Fruit fly (Drosophila melanogaster) whole organism, embryonic: ENCODE measurements around the gene pot.
A peak's percentile ranks its signal among the peaks of the same experiment; 100 is the strongest.

Source experiments
- BtbVII ChIP-seq: fragments of 200-800 bp; sonication (Bioruptor generic); optimal IDR thresholded peaks from 3 replicates; lab custom pipeline; 2017; ENCODE audit warnings: missing biosample characterization, mild to moderate bottlenecking, missing genetic modification characterization
- CG11696 ChIP-seq: fragments of 200-800 bp; sonication (Bioruptor generic); IDR thresholded peaks from 2 replicates; pipeline ENCODE4 v1.3.6; 2022; ENCODE audit warnings: missing biosample characterization, missing genetic modification characterization
- CG12071 ChIP-seq: fragments of 200-800 bp; sonication (Bioruptor generic); optimal IDR thresholded peaks from 3 replicates; lab custom pipeline; 2018; ENCODE audit warnings: missing biosample characterization, mild to moderate bottlenecking, missing genetic modification characterization
- CG14050 ChIP-seq: fragments of 200-800 bp; sonication (Bioruptor generic); IDR thresholded peaks from 3 replicates; pipeline ENCODE4 v1.3.6; 2022; ENCODE audit warnings: missing biosample characterization, missing genetic modification characterization
- CG14710 ChIP-seq: fragments of 200-800 bp; sonication (Bioruptor generic); optimal IDR thresholded peaks from 3 replicates; lab custom pipeline; 2019; ENCODE audit warnings: missing biosample characterization, mild to moderate bottlenecking, missing genetic modification characterization, moderate library complexity
- CG17328 ChIP-seq: fragments of 200-800 bp; sonication (Bioruptor generic); IDR thresholded peaks from 2 replicates; pipeline ENCODE4 v1.3.6; 2022; ENCODE audit warnings: missing biosample characterization, missing genetic modification characterization
- CG17912 ChIP-seq: fragments of 200-800 bp; sonication (Bioruptor generic); optimal IDR thresholded peaks from 2 replicates; lab custom pipeline; 2018; ENCODE audit warnings: missing biosample characterization, mild to moderate bottlenecking, missing genetic modification characterization
- CG1792 ChIP-seq: fragments of 200-800 bp; sonication (Bioruptor generic); optimal IDR thresholded peaks from 2 replicates; lab custom pipeline; 2016; ENCODE audit warnings: missing biosample characterization, missing genetic modification characterization
- CG2120 ChIP-seq: fragments of 200-800 bp; sonication (Bioruptor generic); optimal IDR thresholded peaks from 3 replicates; lab custom pipeline; 2016; ENCODE audit warnings: missing biosample characterization, missing genetic modification characterization
- CG2129 ChIP-seq: fragments of 200-800 bp; sonication (Bioruptor generic); IDR thresholded peaks from 2 replicates; pipeline ENCODE4 v1.3.6; 2022; ENCODE audit warnings: missing biosample characterization, missing genetic modification characterization; ENCODE audit not compliant: partially characterized antibody
- CG4328 ChIP-seq: fragments of 200-800 bp; sonication (Bioruptor generic); optimal IDR thresholded peaks from 3 replicates; lab custom pipeline; 2017; ENCODE audit warnings: missing biosample characterization, missing genetic modification reagents, missing genetic modification characterization
- CG5245 ChIP-seq: fragments of 200-800 bp; sonication (Bioruptor generic); optimal IDR thresholded peaks from 3 replicates; lab custom pipeline; 2016; ENCODE audit warnings: missing biosample characterization, missing genetic modification characterization
- CG6791 ChIP-seq: fragments of 200-800 bp; sonication (Bioruptor generic); IDR thresholded peaks from 3 replicates; pipeline ENCODE4 v1.3.6; 2022; ENCODE audit warnings: missing biosample characterization, missing genetic modification characterization; ENCODE audit not compliant: partially characterized antibody
- CG7271 ChIP-seq: fragments of 200-800 bp; sonication (Bioruptor generic); optimal IDR thresholded peaks from 2 replicates; lab custom pipeline; 2018; ENCODE audit warnings: missing biosample characterization, mild to moderate bottlenecking, missing genetic modification characterization, moderate library complexity
- CG7839 ChIP-seq: fragments of 200-800 bp; sonication (Bioruptor generic); optimal IDR thresholded peaks from 3 replicates; lab custom pipeline; 2018; ENCODE audit warnings: missing biosample characterization, mild to moderate bottlenecking, missing genetic modification characterization, moderate library complexity
- CG8359 ChIP-seq: fragments of 200-800 bp; sonication (Bioruptor generic); optimal IDR thresholded peaks from 2 replicates; lab custom pipeline; 2017; ENCODE audit warnings: missing biosample characterization, mild to moderate bottlenecking, missing genetic modification characterization, borderline replicate concordance
- CG9876 ChIP-seq: fragments of 200-800 bp; sonication (Bioruptor generic); optimal IDR thresholded peaks from 2 replicates; lab custom pipeline; 2016; ENCODE audit warnings: missing biosample characterization, missing genetic modification characterization
- Dip2 ChIP-seq: fragments of 200-800 bp; sonication (Bioruptor generic); IDR thresholded peaks from 2 replicates; pipeline ENCODE4 v1.3.6; 2022; ENCODE audit warnings: missing biosample characterization, missing genetic modification characterization
- Dll ChIP-seq: fragments of 200-800 bp; sonication (Bioruptor generic); IDR thresholded peaks from 4 replicates; pipeline ENCODE4 v1.3.6; 2022; ENCODE audit warnings: missing biosample characterization, missing genetic modification characterization; ENCODE audit not compliant: partially characterized antibody
- Doc2 ChIP-seq: fragments of 200-800 bp; sonication (Bioruptor generic); IDR thresholded peaks from 2 replicates; pipeline ENCODE4 v1.3.6; 2022; ENCODE audit warnings: missing biosample characterization, missing genetic modification characterization
- Ets65A ChIP-seq: fragments of 200-800 bp; sonication (Bioruptor generic); peaks from one replicate; lab custom pipeline; 2016; ENCODE audit warnings: missing biosample characterization, missing genetic modification characterization
- Hr78 ChIP-seq, 2 experiments: fragments of 200-800 bp in 1 of 2; fragments of >200 bp in 1 of 2; sonication (Bioruptor generic) in 1 of 2; optimal IDR thresholded peaks; 2 replicates each; lab custom pipeline; 2017 to 2019; ENCODE audit warnings: missing biosample characterization in 2 of 2, missing genetic modification characterization in 2 of 2, mild to moderate bottlenecking in 1 of 2, moderate library complexity in 1 of 2
- Lim3 ChIP-seq: fragments of 200-800 bp; sonication (Bioruptor generic); IDR thresholded peaks from 2 replicates; pipeline ENCODE4 v1.3.6; 2022; ENCODE audit warnings: missing biosample characterization, missing genetic modification characterization
- MBD-R2 ChIP-seq: fragments of 200-800 bp; sonication (Bioruptor generic); IDR thresholded peaks from 2 replicates; pipeline ENCODE4 v1.3.6; 2022; ENCODE audit warnings: missing biosample characterization, missing genetic modification characterization
- MESR4 ChIP-seq: fragments of 200-800 bp; sonication (Bioruptor generic); optimal IDR thresholded peaks from 2 replicates; lab custom pipeline; 2018; ENCODE audit warnings: missing biosample characterization, mild to moderate bottlenecking, missing genetic modification characterization, moderate library complexity
- Meics ChIP-seq: fragments of 200-800 bp; sonication (Bioruptor generic); optimal IDR thresholded peaks from 2 replicates; lab custom pipeline; 2017; ENCODE audit warnings: missing biosample characterization, mild to moderate bottlenecking, missing genetic modification characterization
- NC2α ChIP-seq: fragments of 200-800 bp; sonication (Bioruptor generic); optimal IDR thresholded peaks from 2 replicates; lab custom pipeline; 2016; ENCODE audit warnings: missing biosample characterization, missing genetic modification characterization
- Sin3A ChIP-seq: fragments of >200 bp; optimal IDR thresholded peaks from 2 replicates; lab custom pipeline; 2018
- Sry-δ ChIP-seq: fragments of 200-800 bp; sonication (Bioruptor generic); optimal IDR thresholded peaks from 2 replicates; lab custom pipeline; 2016; ENCODE audit warnings: missing biosample characterization, missing genetic modification characterization
- YL-1 ChIP-seq: fragments of 200-800 bp; sonication (Bioruptor generic); optimal IDR thresholded peaks from 3 replicates; lab custom pipeline; 2017; ENCODE audit warnings: missing biosample characterization, mild to moderate bottlenecking, missing genetic modification characterization
- abd-A ChIP-seq: fragments of 200-800 bp; sonication (Bioruptor generic); optimal IDR thresholded peaks from 3 replicates; lab custom pipeline; 2019; ENCODE audit warnings: missing biosample characterization, mild to moderate bottlenecking, missing genetic modification characterization, moderate library complexity
- cwo ChIP-seq: fragments of 200-800 bp; sonication (Bioruptor generic); optimal IDR thresholded peaks from 3 replicates; lab custom pipeline; 2017; ENCODE audit warnings: missing biosample characterization, missing genetic modification characterization, mild to moderate bottlenecking, moderate library complexity, missing genetic modification reagents
- da ChIP-seq: fragments of 200-800 bp; sonication (Bioruptor generic); optimal IDR thresholded peaks from 2 replicates; lab custom pipeline; 2016; ENCODE audit warnings: missing biosample characterization, missing genetic modification characterization
- dan ChIP-seq: fragments of 200-800 bp; sonication (Bioruptor generic); IDR thresholded peaks from 2 replicates; pipeline ENCODE4 v1.3.6; 2022; ENCODE audit warnings: missing biosample characterization, missing genetic modification characterization
- dm ChIP-seq: fragments of 200-800 bp; sonication (Bioruptor generic); optimal IDR thresholded peaks from 3 replicates; lab custom pipeline; 2016; ENCODE audit warnings: missing biosample characterization, missing genetic modification characterization
- en ChIP-seq: fragments of 200-800 bp; sonication (Bioruptor generic); optimal IDR thresholded peaks from 2 replicates; lab custom pipeline; 2016; ENCODE audit warnings: missing biosample characterization, missing genetic modification characterization
- ham ChIP-seq: fragments of 200-800 bp; sonication (Bioruptor generic); IDR thresholded peaks from 2 replicates; pipeline ENCODE4 v1.3.6; 2022; ENCODE audit warnings: missing biosample characterization, missing genetic modification characterization
- hb ChIP-seq: fragments of 200-800 bp; sonication (Bioruptor generic); IDR thresholded peaks from 3 replicates; pipeline ENCODE4 v1.3.6; 2022; ENCODE audit warnings: missing biosample characterization, missing genetic modification characterization; ENCODE audit not compliant: partially characterized antibody
- kni ChIP-seq: fragments of 200-800 bp; sonication (Bioruptor generic); optimal IDR thresholded peaks from 3 replicates; lab custom pipeline; 2017; ENCODE audit warnings: mild to moderate bottlenecking, missing biosample characterization, missing genetic modification reagents, missing genetic modification characterization
- mam ChIP-seq: fragments of 200-800 bp; sonication (Bioruptor generic); optimal IDR thresholded peaks from 3 replicates; lab custom pipeline; 2016; ENCODE audit warnings: missing biosample characterization, missing genetic modification characterization
- nerfin-2 ChIP-seq: fragments of 200-800 bp; sonication (Bioruptor generic); IDR thresholded peaks from 2 replicates; pipeline ENCODE4 v1.3.6; 2022; ENCODE audit warnings: missing biosample characterization, missing genetic modification characterization; ENCODE audit not compliant: partially characterized antibody
- odd ChIP-seq: fragments of 200-800 bp; sonication (Bioruptor generic); optimal IDR thresholded peaks from 2 replicates; lab custom pipeline; 2017; ENCODE audit warnings: missing biosample characterization, mild to moderate bottlenecking, missing genetic modification characterization
- peb ChIP-seq: fragments of 200-800 bp; sonication (Bioruptor generic); IDR thresholded peaks from 2 replicates; pipeline ENCODE4 v1.3.6; 2022; ENCODE audit warnings: missing biosample characterization, missing genetic modification characterization
- prd ChIP-seq, 3 experiments: fragments of >200 bp in 2 of 3; fragments of 200-800 bp in 1 of 3; sonication (Bioruptor generic) in 1 of 3; optimal IDR thresholded peaks in 2 of 3; IDR thresholded peaks in 1 of 3; 2 replicates in 2 of 3; 3 replicates in 1 of 3; pipeline versions ENCODE4 v1.3.6 to Lab custom; 2017 to 2022; ENCODE audit warnings: missing biosample characterization in 1 of 3, missing genetic modification characterization in 1 of 3
- pzg ChIP-seq: fragments of 200-800 bp; sonication (Bioruptor generic); optimal IDR thresholded peaks from 3 replicates; lab custom pipeline; 2018; ENCODE audit warnings: missing biosample characterization, mild to moderate bottlenecking, missing genetic modification characterization, moderate library complexity
- row ChIP-seq: fragments of 200-800 bp; sonication (Bioruptor generic); IDR thresholded peaks from 3 replicates; pipeline ENCODE4 v1.3.6; 2022; ENCODE audit warnings: missing biosample characterization, missing genetic modification characterization
- schlank ChIP-seq: fragments of 200-800 bp; sonication (Bioruptor generic); optimal IDR thresholded peaks from 2 replicates; lab custom pipeline; 2018; ENCODE audit warnings: missing biosample characterization, mild to moderate bottlenecking, missing genetic modification characterization
- sens-2 ChIP-seq: fragments of 200-800 bp; sonication (Bioruptor generic); IDR thresholded peaks from 2 replicates; pipeline ENCODE4 v1.3.6; 2022; ENCODE audit warnings: missing biosample characterization, missing genetic modification characterization
- seq ChIP-seq: fragments of 200-800 bp; sonication (Bioruptor generic); IDR thresholded peaks from 2 replicates; pipeline ENCODE4 v1.3.6; 2022; ENCODE audit warnings: missing biosample characterization, missing genetic modification characterization
- stc ChIP-seq: fragments of 200-800 bp; sonication (Bioruptor generic); IDR thresholded peaks from 2 replicates; pipeline ENCODE4 v1.3.6; 2022; ENCODE audit warnings: missing biosample characterization, missing genetic modification characterization
- tap ChIP-seq: fragments of 200-800 bp; optimal IDR thresholded peaks from 3 replicates; lab custom pipeline; 2019; ENCODE audit warnings: missing biosample characterization, mild to moderate bottlenecking, missing genetic modification characterization, moderate library complexity
- yki ChIP-seq: fragments of >200 bp; optimal IDR thresholded peaks from 3 replicates; lab custom pipeline; 2018

Gene pot

DNA sequence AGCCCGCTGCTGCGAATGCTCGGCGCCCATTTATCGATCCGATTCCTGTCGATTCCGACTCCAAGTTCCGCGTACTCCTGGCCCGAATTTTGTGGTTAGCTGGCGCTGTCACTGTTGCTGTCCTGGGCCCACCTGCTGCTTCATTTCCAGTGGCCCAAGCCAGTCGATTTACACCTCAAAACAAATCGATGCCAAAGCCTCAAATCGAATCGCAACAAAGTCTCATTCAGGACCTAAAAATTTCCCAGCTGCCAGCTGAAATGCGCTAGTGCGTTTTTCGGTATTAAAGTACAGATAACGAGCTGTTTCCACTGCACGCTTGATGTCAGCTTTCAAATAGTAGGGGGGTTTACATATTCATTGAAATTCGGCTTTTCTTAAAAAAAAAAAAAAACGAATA, 44.5 kb downstream of the pot start, which contains the start of gene BORCS5 (continued):
- TF ChIP-seq da (GFP tag; lab: Kevin White, UChicago) = no peak
- TF ChIP-seq MBD-R2 (GFP tag; lab: Robert Waterston, UW) = peak; percentile 72
- no peak for TF ChIP-seq CG7839 (tag; lab: Kevin White, UChicago)
- TF ChIP-seq kni (GFP tag; lab: Kevin White, UChicago) = no peak
- TF ChIP-seq Sin3A (lab: Kevin White, UChicago) = no peak
- no peak for TF ChIP-seq peb
- TF ChIP-seq Lim3 (GFP tag; lab: Robert Waterston, UW) = no peak
- TF ChIP-seq CG14050 (GFP tag; lab: Robert Waterston, UW) = no peak
- peak; percentile 43 for TF ChIP-seq Sry-δ (GFP tag; lab: Kevin White, UChicago)
- TF ChIP-seq MESR4 (GFP tag; lab: Kevin White, UChicago) = peak; percentile 71
- no peak for TF ChIP-seq CG17912 (GFP tag; lab: Kevin White, UChicago)
- TF ChIP-seq Dip2 = no peak
- no peak for TF ChIP-seq schlank (tag; lab: Kevin White, UChicago)
- TF ChIP-seq CG1792 = no peak
- no peak for TF ChIP-seq abd-A (tag; lab: Kevin White, UChicago)
- TF ChIP-seq CG17328 (GFP tag; lab: Robert Waterston, UW) = no peak
- TF ChIP-seq CG11696 (GFP tag; lab: Robert Waterston, UW) = no peak
- no peak for TF ChIP-seq seq
- no peak for TF ChIP-seq en (GFP tag; lab: Kevin White, UChicago)
- TF ChIP-seq tap (tag; lab: Kevin White, UChicago) = no peak
- TF ChIP-seq YL-1 (GFP tag; lab: Kevin White, UChicago) = peak; percentile 19
- no peak for TF ChIP-seq odd (GFP tag; lab: Kevin White, UChicago)
- no peak for TF ChIP-seq dm
- TF ChIP-seq ham (GFP tag; lab: Robert Waterston, UW) = no peak
- peak; percentile 91 for TF ChIP-seq Ets65A (GFP tag; lab: Kevin White, UChicago)
- no peak for TF ChIP-seq CG7271
- no peak for TF ChIP-seq CG8359 (GFP tag; lab: Kevin White, UChicago)
- TF ChIP-seq CG14710 = peak; percentile 30
- peak; percentile 1 for TF ChIP-seq CG2120 (GFP tag; lab: Kevin White, UChicago)
- TF ChIP-seq Meics (GFP tag; lab: Kevin White, UChicago) = no peak
- TF ChIP-seq mam = no peak
- TF ChIP-seq CG2129 (GFP tag; lab: Robert Waterston, UW) = no peak
- no peak for TF ChIP-seq CG5245 (GFP tag; lab: Kevin White, UChicago)
- TF ChIP-seq row = peak; percentile 72
- 0 out of 4 replicates have a peak, but pooled peaks have one; percentile 12 for TF ChIP-seq Dll (GFP tag; lab: Robert Waterston, UW)
- TF ChIP-seq dan (GFP tag; lab: Robert Waterston, UW) = no peak
- TF ChIP-seq sens-2 = no peak
- no peak for TF ChIP-seq yki (lab: Kevin White, UChicago)
- no peak for TF ChIP-seq hb (GFP tag; lab: Robert Waterston, UW)
- TF ChIP-seq CG9876 = no peak
- TF ChIP-seq CG12071 (GFP tag; lab: Kevin White, UChicago) = no peak
- no peak for TF ChIP-seq NC2α (GFP tag; lab: Kevin White, UChicago)
- TF ChIP-seq BtbVII (GFP tag; lab: Kevin White, UChicago) = no peak
- peak; percentile 47 for TF ChIP-seq pzg (GFP tag; lab: Kevin White, UChicago)
- no peak for TF ChIP-seq CG6791 (GFP tag; lab: Robert Waterston, UW)
- no peak for TF ChIP-seq cwo (GFP tag; lab: Kevin White, UChicago)
- no peak for TF ChIP-seq Doc2
- TF ChIP-seq CG4328 (GFP tag; lab: Kevin White, UChicago) = no peak
- TF ChIP-seq Hr78 (GFP tag; optimal IDR thresholded peaks at IDR 0.05; lab: Kevin White, UChicago) = no peak
- TF ChIP-seq stc (GFP tag; lab: Robert Waterston, UW) = no peak
- no peak for TF ChIP-seq nerfin-2 (GFP tag; lab: Robert Waterston, UW)
- TF ChIP-seq prd (optimal IDR thresholded peaks at IDR 0.05; lab: Kevin White, UChicago) = no peak
- no peak for TF ChIP-seq prd (GFP tag; IDR thresholded peaks at IDR 0.05; lab: Robert Waterston, UW)
